Fruit fly (Drosophila melanogaster) whole organism, adult: ENCODE data around the gene Uba5.

Experiments used
- CG11617 ChIP-seq: fragments of 200-800 bp; sonication (Bioruptor generic); optimal IDR thresholded peaks from 2 replicates; lab custom pipeline; 2017; ENCODE audit warnings: mild to moderate bottlenecking, missing biosample characterization, missing genetic modification reagents, missing genetic modification characterization
- CG12768 ChIP-seq: fragments of 200-800 bp; sonication (Bioruptor generic); optimal IDR thresholded peaks from 2 replicates; lab custom pipeline; 2017; ENCODE audit warnings: missing biosample characterization, missing genetic modification characterization, mild to moderate bottlenecking, moderate library complexity, missing genetic modification reagents
- CG14711 ChIP-seq: fragments of 200-800 bp; sonication (Bioruptor generic); optimal IDR thresholded peaks from 2 replicates; lab custom pipeline; 2018; ENCODE audit warnings: missing biosample characterization, mild to moderate bottlenecking, missing genetic modification characterization, moderate library complexity
- CG1620 ChIP-seq: fragments of 200-800 bp; sonication (Bioruptor generic); optimal IDR thresholded peaks from 2 replicates; lab custom pipeline; 2016; ENCODE audit warnings: missing biosample characterization, missing genetic modification characterization
- CG33017 ChIP-seq: fragments of 200-800 bp; sonication (Bioruptor generic); optimal IDR thresholded peaks from 2 replicates; lab custom pipeline; 2018; ENCODE audit warnings: missing biosample characterization, mild to moderate bottlenecking, missing genetic modification characterization, moderate library complexity
- CG5204 ChIP-seq: fragments of 200-800 bp; sonication (Bioruptor generic); optimal IDR thresholded peaks from 2 replicates; lab custom pipeline; 2016; ENCODE audit warnings: missing biosample characterization, missing genetic modification characterization
- CG7045 ChIP-seq: fragments of 200-800 bp; sonication (Bioruptor generic); optimal IDR thresholded peaks from 2 replicates; lab custom pipeline; 2017; ENCODE audit warnings: missing biosample characterization, mild to moderate bottlenecking, missing genetic modification characterization
- CG7101 ChIP-seq: fragments of 200-800 bp; sonication (Bioruptor generic); optimal IDR thresholded peaks from 2 replicates; lab custom pipeline; 2018; ENCODE audit warnings: missing biosample characterization, mild to moderate bottlenecking, missing genetic modification characterization, moderate library complexity
- Clk ChIP-seq: fragments of 200-800 bp; sonication (Bioruptor generic); optimal IDR thresholded peaks from 2 replicates; lab custom pipeline; 2017; ENCODE audit warnings: missing biosample characterization, missing genetic modification characterization
- Crg-1 ChIP-seq: fragments of 200-800 bp; sonication (Bioruptor generic); optimal IDR thresholded peaks from 2 replicates; lab custom pipeline; 2016; ENCODE audit warnings: missing biosample characterization, missing genetic modification characterization
- Hr96 ChIP-seq: fragments of 200-800 bp; sonication (Bioruptor generic); optimal IDR thresholded peaks from 2 replicates; lab custom pipeline; 2016; ENCODE audit warnings: missing biosample characterization, missing genetic modification characterization
- Mnt ChIP-seq: fragments of 200-800 bp; sonication (Bioruptor generic); optimal IDR thresholded peaks from 2 replicates; lab custom pipeline; 2016; ENCODE audit warnings: missing biosample characterization, mild to moderate bottlenecking, missing genetic modification characterization
- bab1 ChIP-seq: fragments of 200-800 bp; sonication (Bioruptor generic); optimal IDR thresholded peaks from 3 replicates; lab custom pipeline; 2019; ENCODE audit warnings: missing biosample characterization, mild to moderate bottlenecking, missing genetic modification characterization, moderate library complexity
- cic ChIP-seq: fragments of 200-800 bp; sonication (Bioruptor generic); optimal IDR thresholded peaks from 2 replicates; lab custom pipeline; 2017; ENCODE audit warnings: missing biosample characterization, mild to moderate bottlenecking, missing genetic modification characterization, moderate library complexity
- cnc ChIP-seq, 2 experiments: fragments of >200 bp; optimal IDR thresholded peaks; 2 replicates each; lab custom pipeline; 2017
- kay ChIP-seq: fragments of 200-800 bp; sonication (Bioruptor generic); peaks from one replicate; lab custom pipeline; 2016; ENCODE audit warnings: missing biosample characterization, missing genetic modification characterization, borderline replicate concordance
- ovo ChIP-seq: fragments of 200-800 bp; sonication (Bioruptor generic); optimal IDR thresholded peaks from 2 replicates; lab custom pipeline; 2016; ENCODE audit warnings: missing biosample characterization, missing genetic modification characterization
- pad ChIP-seq: fragments of 200-800 bp; sonication (Bioruptor generic); optimal IDR thresholded peaks from 3 replicates; lab custom pipeline; 2017; ENCODE audit warnings: missing biosample characterization, missing genetic modification characterization, mild to moderate bottlenecking, moderate library complexity, missing genetic modification reagents
- tj ChIP-seq: fragments of 200-800 bp; sonication (Bioruptor generic); optimal IDR thresholded peaks from 3 replicates; lab custom pipeline; 2017; ENCODE audit warnings: missing biosample characterization, mild to moderate bottlenecking, missing genetic modification characterization, moderate library complexity
- toe ChIP-seq: fragments of 200-800 bp; sonication (Bioruptor generic); optimal IDR thresholded peaks from 2 replicates; lab custom pipeline; 2016; ENCODE audit warnings: missing biosample characterization, missing genetic modification characterization

Gene Uba5

dm6 chrX:11500284-11500683, 17.0 kb downstream of the Uba5 start:
- TF ChIP-seq Mnt (GFP tag; lab: Kevin White, UChicago) (no peak), toe (no peak), CG14711 (tag; lab: Kevin White, UChicago) (no peak), kay (GFP tag; lab: Kevin White, UChicago) (no peak), Hr96 (no peak), CG1620 (GFP tag; lab: Kevin White, UChicago) (no peak), bab1 (GFP tag; lab: Kevin White, UChicago) (no peak), cic (GFP tag; lab: Kevin White, UChicago) (no peak), CG7045 (no peak), cnc (optimal IDR thresholded peaks at IDR 0.05; lab: Kevin White, UChicago) (no peak), pad (GFP tag; lab: Kevin White, UChicago) (no peak), CG33017 (tag; lab: Kevin White, UChicago) (no peak), tj (no peak), Clk (GFP tag; lab: Kevin White, UChicago) (no peak), Crg-1 (no peak), CG7101 (tag; lab: Kevin White, UChicago) (no peak), CG5204 (no peak), CG12768 (GFP tag; lab: Kevin White, UChicago) (no peak)

- TF ChIP-seq CG33017 (tag; lab: Kevin White, UChicago) (no peak), CG5204 (no peak), Hr96 (no peak), tj (peak; percentile 65), CG7045 (no peak), Clk (GFP tag; lab: Kevin White, UChicago) (no peak), CG12768 (GFP tag; lab: Kevin White, UChicago) (no peak), pad (GFP tag; lab: Kevin White, UChicago) (no peak), kay (GFP tag; lab: Kevin White, UChicago) (peak; percentile 45), Crg-1 (no peak), CG11617 (peak; percentile 16), cnc (optimal IDR thresholded peaks at IDR 0.05; lab: Kevin White, UChicago) (no peak), CG7101 (tag; lab: Kevin White, UChicago) (peak; percentile 37), CG14711 (tag; lab: Kevin White, UChicago) (no peak), bab1 (GFP tag; lab: Kevin White, UChicago) (peak; percentile 24), CG1620 (GFP tag; lab: Kevin White, UChicago) (no peak), ovo (GFP tag; lab: Kevin White, UChicago) (no peak)
These were observed 18.1 kb downstream of the Uba5 start for dm6 chrX:11501221-11501961.

- no peak for TF ChIP-seq CG11617
- TF ChIP-seq cic (GFP tag; lab: Kevin White, UChicago): no peak
- TF ChIP-seq CG33017 (tag; lab: Kevin White, UChicago): no peak
- TF ChIP-seq tj: peak; percentile 97
- peak; percentile 2 for TF ChIP-seq bab1 (GFP tag; lab: Kevin White, UChicago)
- no peak for TF ChIP-seq CG7045
- TF ChIP-seq ovo (GFP tag; lab: Kevin White, UChicago): peak; percentile 26
- TF ChIP-seq Mnt (GFP tag; lab: Kevin White, UChicago): no peak
- no peak for TF ChIP-seq pad (GFP tag; lab: Kevin White, UChicago)
- TF ChIP-seq CG12768 (GFP tag; lab: Kevin White, UChicago): no peak
These were observed 20.3 kb downstream of the Uba5 start for dm6 chrX:11503625-11504024.

- no peak for TF ChIP-seq pad (GFP tag; lab: Kevin White, UChicago)
- TF ChIP-seq cnc (optimal IDR thresholded peaks at IDR 0.05; lab: Kevin White, UChicago): no peak
- TF ChIP-seq toe: no peak
- no peak for TF ChIP-seq CG5204
- no peak for TF ChIP-seq Hr96
- no peak for TF ChIP-seq Mnt (GFP tag; lab: Kevin White, UChicago)
- no peak for TF ChIP-seq CG7045
- no peak for TF ChIP-seq CG33017 (tag; lab: Kevin White, UChicago)
- no peak for TF ChIP-seq CG1620 (GFP tag; lab: Kevin White, UChicago)
- no peak for TF ChIP-seq Clk (GFP tag; lab: Kevin White, UChicago)
- no peak for TF ChIP-seq CG11617
- no peak for TF ChIP-seq Crg-1
- TF ChIP-seq bab1 (GFP tag; lab: Kevin White, UChicago): no peak
- no peak for TF ChIP-seq CG14711 (tag; lab: Kevin White, UChicago)
- TF ChIP-seq cic (GFP tag; lab: Kevin White, UChicago): no peak
- no peak for TF ChIP-seq CG7101 (tag; lab: Kevin White, UChicago)
- no peak for TF ChIP-seq CG12768 (GFP tag; lab: Kevin White, UChicago)
- no peak for TF ChIP-seq tj
- TF ChIP-seq ovo (GFP tag; lab: Kevin White, UChicago): no peak
- no peak for TF ChIP-seq kay (GFP tag; lab: Kevin White, UChicago)
These were observed 22.9 kb downstream of the Uba5 start for dm6 chrX:11506210-11506609.

- TF ChIP-seq ovo (GFP tag; lab: Kevin White, UChicago): no peak
- TF ChIP-seq tj: peak; percentile 74
- no peak for TF ChIP-seq CG33017 (tag; lab: Kevin White, UChicago)
- TF ChIP-seq CG12768 (GFP tag; lab: Kevin White, UChicago): no peak
These were observed 26.9 kb downstream of the Uba5 start for dm6 chrX:11510120-11510771.

- TF ChIP-seq ovo (GFP tag; lab: Kevin White, UChicago) (no peak), bab1 (GFP tag; lab: Kevin White, UChicago) (no peak), CG1620 (GFP tag; lab: Kevin White, UChicago) (no peak), Hr96 (no peak), Clk (GFP tag; lab: Kevin White, UChicago) (no peak), CG7101 (tag; lab: Kevin White, UChicago) (no peak), pad (GFP tag; lab: Kevin White, UChicago) (no peak), toe (no peak), cic (GFP tag; lab: Kevin White, UChicago) (no peak), CG7045 (no peak), CG12768 (GFP tag; lab: Kevin White, UChicago) (no peak), Mnt (GFP tag; lab: Kevin White, UChicago) (no peak), cnc (optimal IDR thresholded peaks at IDR 0.05; lab: Kevin White, UChicago) (no peak), Crg-1 (no peak), CG33017 (tag; lab: Kevin White, UChicago) (no peak), CG11617 (no peak), kay (GFP tag; lab: Kevin White, UChicago) (no peak)
These were observed 28.0 kb downstream of the Uba5 start for dm6 chrX:11511299-11511698.
